Worm (Caenorhabditis elegans) whole organism, young adult: ENCODE data around the gene atg-9.

ENCODE experiments used
- F22D6.2 ChIP-seq: sonication (generic microtip); optimal IDR thresholded peaks from 2 replicates; lab custom pipeline; 2016; ENCODE audit warnings: mild to moderate bottlenecking, missing genetic modification characterization, missing compliant biosample characterization
- F33H1.4 ChIP-seq: fragments of 200-800 bp; sonication (Bioruptor generic); IDR thresholded peaks from 2 replicates; pipeline ENCODE4 v1.3.6; 2022; ENCODE audit warnings: missing genetic modification reagents, missing genetic modification characterization, missing compliant biosample characterization
- F57A8.1 ChIP-seq: fragments of 200-800 bp; sonication (Bioruptor generic); optimal IDR thresholded peaks from 2 replicates; lab custom pipeline; 2018; ENCODE audit warnings: mild to moderate bottlenecking, missing genetic modification characterization, moderate library complexity, missing compliant biosample characterization
- F57C9.4 ChIP-seq: sonication (generic microtip); optimal IDR thresholded peaks from 2 replicates; lab custom pipeline; 2017; ENCODE audit warnings: mild to moderate bottlenecking, missing genetic modification characterization, missing compliant biosample characterization
- K12H6.12 ChIP-seq: fragments of 200-800 bp; sonication (Bioruptor generic); optimal IDR thresholded peaks from 2 replicates; lab custom pipeline; 2018; ENCODE audit warnings: mild to moderate bottlenecking, missing genetic modification characterization, missing compliant biosample characterization
- T26A5.8 ChIP-seq: sonication (generic microtip); optimal IDR thresholded peaks from 2 replicates; lab custom pipeline; 2016; ENCODE audit warnings: missing genetic modification characterization, missing compliant biosample characterization
- Y79H2A.3 ChIP-seq: fragments of 200-800 bp; sonication (Bioruptor generic); conservative IDR thresholded peaks from 2 replicates; pipeline ENCODE4 v1.3.6; 2022; ENCODE audit warnings: missing genetic modification reagents, missing genetic modification characterization, missing compliant biosample characterization
- Y95B8A.8 ChIP-seq: fragments of 200-800 bp; sonication (Bioruptor generic); IDR thresholded peaks from 2 replicates; pipeline ENCODE4 v1.3.6; 2022; ENCODE audit warnings: missing genetic modification reagents, missing genetic modification characterization, missing compliant biosample characterization
- aptf-3 ChIP-seq: fragments of 200-800 bp; sonication (Bioruptor generic); IDR thresholded peaks from 2 replicates; pipeline ENCODE4 v1.3.6; 2022; ENCODE audit warnings: missing genetic modification characterization, missing compliant biosample characterization
- atf-7 ChIP-seq: sonication (generic microtip); optimal IDR thresholded peaks from 2 replicates; lab custom pipeline; 2017; ENCODE audit warnings: mild to moderate bottlenecking, missing genetic modification characterization, missing compliant biosample characterization
- attf-5 ChIP-seq: fragments of 200-800 bp; sonication (Bioruptor generic); optimal IDR thresholded peaks from 2 replicates; lab custom pipeline; 2018; ENCODE audit warnings: mild to moderate bottlenecking, missing genetic modification characterization, missing compliant biosample characterization
- attf-6 ChIP-seq: fragments of 200-800 bp; sonication (Bioruptor generic); IDR thresholded peaks from 2 replicates; pipeline ENCODE4 v1.3.6; 2022; ENCODE audit warnings: missing genetic modification reagents, missing genetic modification characterization, missing compliant biosample characterization
- bed-1 ChIP-seq: fragments of 200-800 bp; sonication (Bioruptor generic); IDR thresholded peaks from 2 replicates; pipeline ENCODE4 v1.3.6; 2022; ENCODE audit warnings: missing genetic modification reagents, missing genetic modification characterization, missing compliant biosample characterization
- cebp-1 ChIP-seq, 2 experiments: fragments of 200-800 bp in 1 of 2; sonication (Bioruptor generic) in 1 of 2; sonication (generic microtip) in 1 of 2; IDR thresholded peaks in 1 of 2; optimal IDR thresholded peaks in 1 of 2; 2 replicates each; pipeline versions ENCODE4 v1.3.6 to Lab custom; 2017 to 2022; ENCODE audit warnings: missing compliant biosample characterization in 2 of 2, missing genetic modification characterization in 2 of 2, mild to moderate bottlenecking in 1 of 2, missing genetic modification reagents in 1 of 2, moderate library complexity in 1 of 2
- ceh-27 ChIP-seq: fragments of 200-800 bp; sonication (Bioruptor generic); optimal IDR thresholded peaks from 2 replicates; lab custom pipeline; 2018; ENCODE audit warnings: mild to moderate bottlenecking, missing genetic modification characterization, moderate library complexity, missing compliant biosample characterization
- ceh-40 ChIP-seq: fragments of 200-800 bp; sonication (Bioruptor generic); IDR thresholded peaks from 2 replicates; pipeline ENCODE4 v1.3.6; 2022; ENCODE audit warnings: missing genetic modification characterization, missing compliant biosample characterization
- chd-7 ChIP-seq: sonication (generic microtip); optimal IDR thresholded peaks from 2 replicates; lab custom pipeline; 2016; ENCODE audit warnings: mild to moderate bottlenecking, missing genetic modification characterization, moderate library complexity, missing compliant biosample characterization
- die-1 ChIP-seq: sonication (generic microtip); optimal IDR thresholded peaks from 2 replicates; lab custom pipeline; 2016; ENCODE audit warnings: missing genotype, mild to moderate bottlenecking, missing genetic modification characterization, missing compliant biosample characterization
- dox-1 ChIP-seq: fragments of 200-800 bp; sonication (Bioruptor generic); IDR thresholded peaks from 2 replicates; pipeline ENCODE4 v1.3.6; 2022; ENCODE audit warnings: missing genetic modification reagents, missing genetic modification characterization, missing compliant biosample characterization
- ekl-4 ChIP-seq: fragments of 200-800 bp; sonication (Bioruptor generic); IDR thresholded peaks from 2 replicates; pipeline ENCODE4 v1.3.6; 2022; ENCODE audit warnings: missing genetic modification reagents, missing genetic modification characterization, missing compliant biosample characterization
- ets-4 ChIP-seq: fragments of 200-800 bp; sonication (Bioruptor generic); optimal IDR thresholded peaks from 2 replicates; lab custom pipeline; 2018; ENCODE audit warnings: mild to moderate bottlenecking, missing genetic modification characterization, missing compliant biosample characterization
- him-1 ChIP-seq: sonication (generic microtip); optimal IDR thresholded peaks from 2 replicates; lab custom pipeline; 2016; ENCODE audit warnings: missing genotype, missing genetic modification reagents, missing genetic modification characterization, missing compliant biosample characterization
- hmg-1.2 ChIP-seq: fragments of 200-800 bp; sonication (Bioruptor generic); IDR thresholded peaks from 2 replicates; pipeline ENCODE4 v1.3.6; 2022; ENCODE audit warnings: missing genetic modification reagents, missing genetic modification characterization, missing compliant biosample characterization
- hmg-20 ChIP-seq: fragments of 200-800 bp; sonication (Bioruptor generic); IDR thresholded peaks from 2 replicates; pipeline ENCODE4 v1.3.6; 2022; ENCODE audit warnings: missing genetic modification reagents, missing genetic modification characterization, missing compliant biosample characterization
- madf-3 ChIP-seq: fragments of 200-800 bp; sonication (Bioruptor generic); IDR thresholded peaks from 2 replicates; pipeline ENCODE4 v1.3.6; 2022; ENCODE audit warnings: missing genetic modification reagents, missing genetic modification characterization, missing compliant biosample characterization
- mel-28 ChIP-seq: sonication (generic microtip); optimal IDR thresholded peaks from 2 replicates; lab custom pipeline; 2016; ENCODE audit warnings: borderline replicate concordance, mild to moderate bottlenecking, missing genetic modification characterization, missing compliant biosample characterization
- nfyb-1 ChIP-seq: fragments of 200-800 bp; sonication (Bioruptor generic); IDR thresholded peaks from 2 replicates; pipeline ENCODE4 v1.3.6; 2022; ENCODE audit warnings: missing genetic modification reagents, missing genetic modification characterization, missing compliant biosample characterization
- nhr-120 ChIP-seq: fragments of 200-800 bp; sonication (Bioruptor generic); IDR thresholded peaks from 2 replicates; pipeline ENCODE4 v1.3.6; 2022; ENCODE audit warnings: missing genetic modification characterization, missing compliant biosample characterization
- nhr-179 ChIP-seq: sonication (generic microtip); optimal IDR thresholded peaks from 2 replicates; lab custom pipeline; 2016; ENCODE audit warnings: mild to moderate bottlenecking, missing genetic modification characterization, missing compliant biosample characterization
- nhr-80 ChIP-seq: sonication (generic microtip); optimal IDR thresholded peaks from 2 replicates; lab custom pipeline; 2016; ENCODE audit warnings: missing genetic modification characterization, missing compliant biosample characterization
- nhr-90 ChIP-seq: sonication (generic microtip); optimal IDR thresholded peaks from 2 replicates; lab custom pipeline; 2016; ENCODE audit warnings: missing genotype, mild to moderate bottlenecking, missing genetic modification characterization, missing compliant biosample characterization
- pbrm-1 ChIP-seq: fragments of 200-800 bp; sonication (Bioruptor generic); IDR thresholded peaks from 2 replicates; pipeline ENCODE4 v1.3.6; 2022; ENCODE audit warnings: missing genetic modification reagents, missing genetic modification characterization, missing compliant biosample characterization
- pha-4 ChIP-seq: fragments of 150-350 bp; sonication (generic microtip); optimal IDR thresholded peaks from 2 replicates; lab custom pipeline; 2014; ENCODE audit warnings: missing biosample characterization, missing genetic modification reagents, missing genetic modification characterization
- snpc-4 ChIP-seq, 5 experiments: fragments of 150-350 bp in 1 of 5; sonication (generic microtip) in 4 of 5; optimal IDR thresholded peaks; 2 replicates each; lab custom pipeline; 2014 to 2018; ENCODE audit warnings: missing genetic modification characterization in 5 of 5, missing biosample characterization in 3 of 5, antibody characterized with exemption in 2 of 5, mild to moderate bottlenecking in 2 of 5, missing compliant biosample characterization in 2 of 5, missing genotype in 2 of 5, moderate library complexity in 2 of 5, missing genetic modification reagents in 1 of 5
- tlf-1 ChIP-seq: fragments of 200-800 bp; sonication (Bioruptor generic); optimal IDR thresholded peaks from 2 replicates; lab custom pipeline; 2018; ENCODE audit warnings: mild to moderate bottlenecking, missing genetic modification characterization, missing compliant biosample characterization
- unc-62 ChIP-seq: fragments of 150-350 bp; optimal IDR thresholded peaks from 2 replicates; lab custom pipeline; 2014; ENCODE audit warnings: missing biosample characterization, missing genetic modification reagents, missing genetic modification characterization
- ztf-3 ChIP-seq: fragments of 200-800 bp; sonication (Bioruptor generic); optimal IDR thresholded peaks from 2 replicates; lab custom pipeline; 2018; ENCODE audit warnings: mild to moderate bottlenecking, missing genetic modification characterization, missing compliant biosample characterization

The atg-9 gene

ce11 chrV:330625-331024 is 18.6 kb upstream of the atg-9 start, which contains the start of gene abt-4:
Gene abt-4 (minus strand): TSS chrV:330725.
- TF ChIP-seq F22D6.2 (tag; lab: Kevin White, UChicago) (no peak), him-1 (no peak), snpc-4 (GFP tag; optimal IDR thresholded peaks at IDR 0.05; lab: Kevin White, UChicago) (no peak), snpc-4 (tag; optimal IDR thresholded peaks at IDR 0.05; lab: Kevin White, UChicago) (no peak), die-1 (tag; lab: Kevin White, UChicago) (no peak)

ce11 chrV:331245-331644 is 17.9 kb upstream of the atg-9 start:
- TF ChIP-seq nhr-80 (tag; lab: Kevin White, UChicago) (peak; percentile 71), attf-5 (no peak)

DNA sequence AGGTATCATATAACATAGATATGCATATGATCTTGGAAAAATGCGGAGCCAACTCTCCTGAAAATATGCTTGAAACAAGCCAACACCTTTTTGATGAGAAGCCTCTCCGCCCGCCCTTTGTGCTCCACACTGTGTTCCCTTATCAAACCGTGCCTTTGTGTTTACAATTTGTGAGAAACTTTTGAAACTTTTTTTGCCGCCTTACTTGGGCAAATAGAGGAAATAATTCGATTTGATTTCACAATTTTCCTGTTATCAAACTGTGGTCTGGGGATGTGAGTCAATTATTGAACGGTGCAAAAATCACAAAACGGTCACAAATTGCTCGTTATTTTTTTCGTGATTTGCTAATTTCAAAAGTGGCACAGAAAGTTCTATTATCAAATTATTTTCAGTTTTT is 16.6 kb upstream of the atg-9 start:
- no peak for TF ChIP-seq T26A5.8
- TF ChIP-seq ekl-4 (GFP tag; lab: Robert Waterston, UW): no peak
- 0 out of 2 replicates have a peak, but pooled peaks have one; percentile 25 for TF ChIP-seq pbrm-1 (GFP tag; lab: Robert Waterston, UW)
- no peak for TF ChIP-seq hmg-20 (GFP tag; lab: Robert Waterston, UW)
- no peak for TF ChIP-seq tlf-1 (GFP tag; lab: Kevin White, UChicago)
- no peak for TF ChIP-seq aptf-3 (GFP tag; lab: Robert Waterston, UW)
- TF ChIP-seq ets-4 (GFP tag; lab: Kevin White, UChicago): peak; percentile 56
- TF ChIP-seq bed-1: no peak
- no peak for TF ChIP-seq madf-3 (GFP tag; lab: Robert Waterston, UW)
- TF ChIP-seq cebp-1 (GFP tag; IDR thresholded peaks at IDR 0.05; lab: Robert Waterston, UW): peak; percentile 60; the same call in 1 of the 2 replicates
- peak; percentile 80 for TF ChIP-seq cebp-1 (tag; optimal IDR thresholded peaks at IDR 0.05; lab: Kevin White, UChicago)
- TF ChIP-seq unc-62 (GFP tag; lab: Kevin White, UChicago): no peak
- TF ChIP-seq Y95B8A.8 (GFP tag; lab: Robert Waterston, UW): no peak
- no peak for TF ChIP-seq ztf-3 (GFP tag; lab: Kevin White, UChicago)
- TF ChIP-seq die-1 (tag; lab: Kevin White, UChicago): no peak
- no peak for TF ChIP-seq F33H1.4 (GFP tag; lab: Robert Waterston, UW)
- peak; percentile 53 for TF ChIP-seq dox-1
- TF ChIP-seq pha-4: peak; percentile 9
- TF ChIP-seq him-1: no peak
- TF ChIP-seq ceh-27: no peak
- no peak for TF ChIP-seq nhr-179 (tag; lab: Kevin White, UChicago)
- TF ChIP-seq nhr-120 (GFP tag; lab: Robert Waterston, UW): no peak
- TF ChIP-seq F22D6.2 (tag; lab: Kevin White, UChicago): no peak
- TF ChIP-seq ceh-40 (GFP tag; lab: Robert Waterston, UW): no peak
- peak; percentile 94 for TF ChIP-seq nhr-80 (tag; lab: Kevin White, UChicago)
- no peak for TF ChIP-seq F57C9.4 (tag; lab: Kevin White, UChicago)
- no peak for TF ChIP-seq mel-28 (tag; lab: Kevin White, UChicago)
- no peak for TF ChIP-seq attf-6 (GFP tag; lab: Robert Waterston, UW)
- TF ChIP-seq K12H6.12 (tag; lab: Kevin White, UChicago): no peak
- no peak for TF ChIP-seq F57A8.1

DNA sequence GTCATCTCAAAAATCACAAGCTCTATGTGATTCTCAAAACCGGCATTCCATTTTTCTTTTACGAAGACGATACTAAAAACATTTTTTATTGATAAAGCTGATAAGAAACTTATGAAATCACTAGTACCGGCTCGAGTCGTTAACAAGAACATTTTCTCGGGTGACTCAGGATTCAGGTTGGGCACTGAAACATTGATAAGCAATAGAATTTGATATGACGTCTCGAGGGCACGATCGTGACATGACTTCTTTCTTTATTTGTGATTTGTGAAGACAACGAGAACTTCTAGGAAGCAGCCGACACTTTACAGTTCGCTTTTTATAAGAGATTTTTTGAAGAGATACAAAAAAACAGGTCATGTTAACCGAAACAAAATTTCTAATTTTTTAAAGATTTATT is 15.5 kb upstream of the atg-9 start:
- no peak for TF ChIP-seq snpc-4 (GFP tag; optimal IDR thresholded peaks at IDR 0.05; lab: Kevin White, UChicago)
- TF ChIP-seq snpc-4 (tag; optimal IDR thresholded peaks at IDR 0.05; lab: Kevin White, UChicago): peak; percentile 26 to 86 (median 57)
- peak; percentile 89 for TF ChIP-seq nhr-80 (tag; lab: Kevin White, UChicago)
- peak; percentile 81 for TF ChIP-seq ets-4 (GFP tag; lab: Kevin White, UChicago)
- TF ChIP-seq Y79H2A.3: no peak
- TF ChIP-seq chd-7: no peak
- peak; percentile 55; the same call in 1 of the 2 replicates for TF ChIP-seq dox-1
- peak; percentile 8 for TF ChIP-seq nhr-90
- TF ChIP-seq pha-4: peak; percentile 30
- no peak for TF ChIP-seq hmg-1.2
- no peak for TF ChIP-seq cebp-1 (GFP tag; IDR thresholded peaks at IDR 0.05; lab: Robert Waterston, UW)
- peak; percentile 68 for TF ChIP-seq cebp-1 (tag; optimal IDR thresholded peaks at IDR 0.05; lab: Kevin White, UChicago)
- TF ChIP-seq unc-62 (GFP tag; lab: Kevin White, UChicago): peak; percentile 49
- peak; percentile 45; the same call in 1 of the 2 replicates for TF ChIP-seq nfyb-1 (GFP tag; lab: Robert Waterston, UW)
- TF ChIP-seq atf-7: peak; percentile 77
